Worm (Caenorhabditis elegans) whole organism, midembryonic: ENCODE results near the gene F57G12.2.

Source experiments
- T22C8.4 ChIP-seq: fragments of 200-800 bp; sonication (Bioruptor generic); IDR thresholded peaks from 2 replicates; pipeline ENCODE4 v1.3.6; 2022; ENCODE audit warnings: missing genetic modification characterization, missing compliant biosample characterization
- ref-1 ChIP-seq: fragments of 200-800 bp; sonication (Bioruptor generic); conservative IDR thresholded peaks from 2 replicates; pipeline ENCODE4 v1.3.6; 2022; ENCODE audit warnings: missing genetic modification reagents, missing genetic modification characterization, missing compliant biosample characterization

DNA sequence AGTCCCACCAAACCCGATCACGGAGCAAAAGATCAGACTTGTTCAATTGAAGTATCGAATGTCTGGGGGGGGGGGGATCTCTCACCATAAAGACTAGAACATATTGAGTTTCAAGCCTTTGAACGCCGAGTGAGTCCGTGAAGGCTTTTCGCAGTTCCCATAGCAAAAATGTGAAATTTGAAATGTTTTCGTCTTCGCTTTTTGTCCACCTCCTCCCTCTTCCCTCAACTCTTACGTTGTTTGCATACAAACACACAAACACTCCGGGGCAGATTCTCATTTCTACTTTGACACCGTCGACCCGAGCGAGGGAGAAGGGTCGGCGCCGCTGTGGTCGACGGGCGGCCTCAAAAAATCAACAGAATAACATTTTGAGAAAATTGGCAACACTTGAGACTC is 19.2 kb upstream of the F57G12.2 start:
- TF ChIP-seq T22C8.4 (GFP tag; lab: Robert Waterston, UW) (no peak), ref-1 (GFP tag; lab: Robert Waterston, UW) (no peak)
